Worm (Caenorhabditis elegans): ENCODE results near the gene slc-17.8.
"Not testable (repeated sequence)": the region's sequence is repeated elsewhere in the genome, so short reads cannot be mapped to it uniquely, and the experiment has no call there.

Gene slc-17.8

ce11 chrV:8552460-8552859, 7.1 kb upstream of the slc-17.8 start, which contains the start of gene acr-15:
acr-15 (plus strand) TSS chrV:8552695.
- TF ChIP-seq dao-5 (tag; optimal IDR thresholded peaks at IDR 0.05), result no peak
- no peak for TF ChIP-seq him-1 (tag; optimal IDR thresholded peaks at IDR 0.05)
- TF ChIP-seq W03F9.2 (tag; optimal IDR thresholded peaks at IDR 0.05), result no peak

- TF ChIP-seq him-1 (tag; optimal IDR thresholded peaks at IDR 0.05) (no peak), W03F9.2 (tag; optimal IDR thresholded peaks at IDR 0.05) (no peak), dao-5 (tag; optimal IDR thresholded peaks at IDR 0.05) (no peak)
Measured at ce11 chrV:8548989-8549388, 3.6 kb upstream of the slc-17.8 start, which contains the start of gene stdh-4. stdh-4 (plus strand) TSS chrV:8549289.

- TF ChIP-seq W03F9.2 (tag; optimal IDR thresholded peaks at IDR 0.05), result no peak
- no peak for TF ChIP-seq him-1 (tag; optimal IDR thresholded peaks at IDR 0.05)
- no peak for TF ChIP-seq dao-5 (tag; optimal IDR thresholded peaks at IDR 0.05)
Measured at ce11 chrV:8537031-8537430, 8.3 kb downstream of the slc-17.8 start, which contains the start of gene otpl-4. otpl-4 (plus strand) TSS chrV:8537331.

- TF ChIP-seq dao-5 (tag; optimal IDR thresholded peaks at IDR 0.05) (no peak), W03F9.2 (tag; optimal IDR thresholded peaks at IDR 0.05) (no peak), him-1 (tag; optimal IDR thresholded peaks at IDR 0.05) (no peak)
Measured at ce11 chrV:8536213-8536612, 9.2 kb downstream of the slc-17.8 start, which contains the start of gene his-39. his-39 (plus strand) TSS chrV:8536513.

- TF ChIP-seq dao-5, W03F9.2, him-1 (tag; optimal IDR thresholded peaks at IDR 0.05): not testable (repeated sequence)
Measured at ce11 chrV:8534534-8535283, 10.7 kb downstream of the slc-17.8 start, which contains the start of the genes his-6 and his-5. his-6 (minus strand) TSS chrV:8534977. his-5 (plus strand) TSS chrV:8535214.

- TF ChIP-seq him-1 (tag; optimal IDR thresholded peaks at IDR 0.05) (no peak), dao-5 (tag; optimal IDR thresholded peaks at IDR 0.05) (no peak), W03F9.2 (tag; optimal IDR thresholded peaks at IDR 0.05) (no peak)
Measured at ce11 chrV:8533916-8534315, 11.5 kb downstream of the slc-17.8 start.

ce11 chrV:8533067-8533466, 12.3 kb downstream of the slc-17.8 start, which contains the start of the genes his-8 and his-7:
his-8 (minus strand) TSS chrV:8533086.
his-7 (plus strand) TSS chrV:8533379.
- TF ChIP-seq W03F9.2, him-1, dao-5 (tag; optimal IDR thresholded peaks at IDR 0.05): not testable (repeated sequence)

ce11 chrV:8529219-8529618, 16.2 kb downstream of the slc-17.8 start, which contains the start of gene otpl-5:
otpl-5 (plus strand) TSS chrV:8529519.
- TF ChIP-seq him-1 (tag; optimal IDR thresholded peaks at IDR 0.05) (no peak), dao-5 (tag; optimal IDR thresholded peaks at IDR 0.05) (no peak), W03F9.2 (tag; optimal IDR thresholded peaks at IDR 0.05) (no peak)

ce11 chrV:8525774-8526173, 19.6 kb downstream of the slc-17.8 start, which contains the start of gene otpl-6:
otpl-6 (plus strand) TSS chrV:8526074.
- TF ChIP-seq him-1 (tag; optimal IDR thresholded peaks at IDR 0.05) (no peak), W03F9.2 (tag; optimal IDR thresholded peaks at IDR 0.05) (no peak), dao-5 (tag; optimal IDR thresholded peaks at IDR 0.05) (no peak)

ce11 chrV:8520846-8521553, 24.4 kb downstream of the slc-17.8 start, which contains the start of the genes F45F2.11 and otpl-7:
F45F2.11 (minus strand) TSS chrV:8520896.
otpl-7 (plus strand) TSS chrV:8521503.
- no peak for TF ChIP-seq him-1 (tag; optimal IDR thresholded peaks at IDR 0.05)
- no peak for TF ChIP-seq W03F9.2 (tag; optimal IDR thresholded peaks at IDR 0.05)
- TF ChIP-seq dao-5 (tag; optimal IDR thresholded peaks at IDR 0.05), result no peak

ce11 chrV:8518822-8519392, 26.5 kb downstream of the slc-17.8 start, which contains the start of gene F45F2.10:
F45F2.10 (minus strand) TSS chrV:8518872.
- no peak for TF ChIP-seq W03F9.2 (tag; optimal IDR thresholded peaks at IDR 0.05)
- no peak for TF ChIP-seq dao-5 (tag; optimal IDR thresholded peaks at IDR 0.05)
- TF ChIP-seq him-1 (tag; optimal IDR thresholded peaks at IDR 0.05), result no peak

ce11 chrV:8518283-8518682, 27.1 kb downstream of the slc-17.8 start:
- no peak for TF ChIP-seq dao-5 (tag; optimal IDR thresholded peaks at IDR 0.05)
- TF ChIP-seq him-1 (tag; optimal IDR thresholded peaks at IDR 0.05), result no peak
- TF ChIP-seq W03F9.2 (tag; optimal IDR thresholded peaks at IDR 0.05), result no peak

- TF ChIP-seq him-1 (tag; optimal IDR thresholded peaks at IDR 0.05), result no peak
- TF ChIP-seq W03F9.2 (tag; optimal IDR thresholded peaks at IDR 0.05), result no peak
- TF ChIP-seq dao-5 (tag; optimal IDR thresholded peaks at IDR 0.05), result no peak
Measured at ce11 chrV:8517711-8518110, 27.7 kb downstream of the slc-17.8 start.

Measured in whole organism, L4/young adult.